Fruit fly (Drosophila melanogaster): ENCODE results near the gene CG7778.

Gene CG7778

dm6 chr2L:8307817-8308551 is 38.4 kb upstream of the CG7778 start, which contains the start of the genes Ostgamma and Mettl14 (continued):
- peak; percentile 19 for TF ChIP-seq sens (GFP tag)
- peak; percentile 70 for TF ChIP-seq row (GFP tag; IDR thresholded peaks at IDR 0.05)
- TF ChIP-seq Taf1 (GFP tag; IDR thresholded peaks at IDR 0.05): no peak
- peak; percentile 24 for TF ChIP-seq nerfin-1 (tag; optimal IDR thresholded peaks at IDR 0.05)
- peak; percentile 83 for TF ChIP-seq sna (GFP tag; IDR thresholded peaks at IDR 0.05; ENCODE audit: partially characterized antibody)
- no peak for TF ChIP-seq CG18011 (GFP tag; optimal IDR thresholded peaks at IDR 0.05)
- no peak for TF ChIP-seq Deaf1 (tag; optimal IDR thresholded peaks at IDR 0.05)
- peak; percentile 78; the same call in 1 of the 3 replicates for TF ChIP-seq knrl (GFP tag; IDR thresholded peaks at IDR 0.05; ENCODE audit: partially characterized antibody)
- peak; percentile 34 for TF ChIP-seq CG2120 (GFP tag; optimal IDR thresholded peaks at IDR 0.05)
- peak; percentile 54 for TF ChIP-seq sd (tag; optimal IDR thresholded peaks at IDR 0.05)
- TF ChIP-seq tna (GFP tag; IDR thresholded peaks at IDR 0.05; ENCODE audit: partially characterized antibody): 0 out of 2 replicates have a peak, but pooled peaks have one; percentile 5
- TF ChIP-seq CG9817 (tag; optimal IDR thresholded peaks at IDR 0.05): peak; percentile 3
- TF ChIP-seq CG30020 (tag; optimal IDR thresholded peaks at IDR 0.05): peak; percentile 47
- 0 out of 2 replicates have a peak, but pooled peaks have one; percentile 32 for TF ChIP-seq CG31441 (GFP tag; IDR thresholded peaks at IDR 0.05)
- peak; percentile 46 for TF ChIP-seq nmo (GFP tag; optimal IDR thresholded peaks at IDR 0.05)
- peak; percentile 81 for TF ChIP-seq CG34224 (GFP tag; IDR thresholded peaks at IDR 0.05; ENCODE audit: partially characterized antibody)
- TF ChIP-seq Dref (GFP tag; IDR thresholded peaks at IDR 0.05): peak; percentile 62
- TF ChIP-seq CoRest (tag; optimal IDR thresholded peaks at IDR 0.05): peak; percentile 28
- TF ChIP-seq Scr (GFP tag; IDR thresholded peaks at IDR 0.05; ENCODE audit: partially characterized antibody): peak; percentile 89
- peak; percentile 66 for TF ChIP-seq CG2129 (GFP tag; IDR thresholded peaks at IDR 0.05; ENCODE audit: partially characterized antibody)
- no peak for TF ChIP-seq CG10366 (GFP tag; IDR thresholded peaks at IDR 0.05)
- peak; percentile 82 for TF ChIP-seq BEAF-32 (GFP tag; optimal IDR thresholded peaks at IDR 0.05)
- TF ChIP-seq CG16813 (GFP tag; IDR thresholded peaks at IDR 0.05; ENCODE audit: partially characterized antibody): peak; percentile 72
- TF ChIP-seq inv (GFP tag; IDR thresholded peaks at IDR 0.05; ENCODE audit: partially characterized antibody): no peak; the same call in none of the 2 replicates
- TF ChIP-seq CG2116 (GFP tag; optimal IDR thresholded peaks at IDR 0.05): peak; percentile 91
- peak; percentile 46; the same call in 1 of the 3 replicates for TF ChIP-seq zen2 (GFP tag; IDR thresholded peaks at IDR 0.05; ENCODE audit: partially characterized antibody)
- TF ChIP-seq ewg (GFP tag; optimal IDR thresholded peaks at IDR 0.05): peak; percentile 14
- TF ChIP-seq CG12659 (GFP tag; optimal IDR thresholded peaks at IDR 0.05): peak; percentile 67
- TF ChIP-seq pzg (GFP tag; optimal IDR thresholded peaks at IDR 0.05): peak; percentile 48
- TF ChIP-seq CG18262 (tag; optimal IDR thresholded peaks at IDR 0.05): peak; percentile 31
- no peak for TF ChIP-seq Jarid2 (GFP tag; optimal IDR thresholded peaks at IDR 0.05)
- peak; percentile 83 for TF ChIP-seq unc-4 (GFP tag; IDR thresholded peaks at IDR 0.05; ENCODE audit: partially characterized antibody)
- TF ChIP-seq HLH54F (GFP tag; optimal IDR thresholded peaks at IDR 0.05): no peak
- TF ChIP-seq lola (GFP tag; optimal IDR thresholded peaks at IDR 0.05): peak in 1 of 3 experiments; percentile 31
- TF ChIP-seq Med (GFP tag): peak; percentile 25
- no peak for TF ChIP-seq CG15269 (tag; optimal IDR thresholded peaks at IDR 0.05)
- peak; percentile 19 for TF ChIP-seq phol (tag; optimal IDR thresholded peaks at IDR 0.05)
- peak; percentile 7 for TF ChIP-seq tin (GFP tag; optimal IDR thresholded peaks at IDR 0.05)
- TF ChIP-seq CG30403 (GFP tag; optimal IDR thresholded peaks at IDR 0.05): peak; percentile 44
- peak; percentile 6 for TF ChIP-seq Sin3A (optimal IDR thresholded peaks at IDR 0.05)
- no peak for TF ChIP-seq btn (GFP tag; optimal IDR thresholded peaks at IDR 0.05)
- no peak for TF ChIP-seq CG9215 (GFP tag; IDR thresholded peaks at IDR 0.05)
- peak; percentile 36; the same call in 1 of the 3 replicates for TF ChIP-seq CG17361 (GFP tag; IDR thresholded peaks at IDR 0.05)
- no peak for TF ChIP-seq Bteb2 (GFP tag; optimal IDR thresholded peaks at IDR 0.05)

Measured in whole organism, embryonic.